Worm (Caenorhabditis elegans): ENCODE results near the gene gba-3.

The gba-3 gene

DNA sequence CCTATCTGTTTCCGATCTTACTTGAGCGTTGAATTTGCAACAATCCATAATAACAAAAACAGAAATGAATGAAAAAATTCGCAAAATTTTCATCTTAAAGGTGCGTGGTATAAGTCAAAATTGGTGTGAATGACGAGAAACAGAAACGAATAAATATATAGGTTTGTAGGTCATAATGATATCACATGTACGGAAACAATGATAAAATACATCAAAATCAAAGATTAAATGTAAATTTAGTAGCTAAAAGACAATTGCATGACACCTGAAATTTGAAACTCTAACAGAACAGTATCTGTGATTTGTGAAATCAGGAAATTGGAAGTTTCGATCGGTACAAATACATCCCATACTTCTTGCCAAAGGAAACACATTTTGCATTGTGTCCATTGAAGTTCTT, 2.1 kb downstream of the gba-3 start, which contains the start of gene F11E6.9:
Gene F11E6.9 (minus strand): TSS at position 101 of the 400 bp plus-strand sequence.
- TF ChIP-seq tra-4 (tag; optimal IDR thresholded peaks at IDR 0.05) (no peak), pes-1 (GFP tag; IDR thresholded peaks at IDR 0.05) (no peak)

DNA sequence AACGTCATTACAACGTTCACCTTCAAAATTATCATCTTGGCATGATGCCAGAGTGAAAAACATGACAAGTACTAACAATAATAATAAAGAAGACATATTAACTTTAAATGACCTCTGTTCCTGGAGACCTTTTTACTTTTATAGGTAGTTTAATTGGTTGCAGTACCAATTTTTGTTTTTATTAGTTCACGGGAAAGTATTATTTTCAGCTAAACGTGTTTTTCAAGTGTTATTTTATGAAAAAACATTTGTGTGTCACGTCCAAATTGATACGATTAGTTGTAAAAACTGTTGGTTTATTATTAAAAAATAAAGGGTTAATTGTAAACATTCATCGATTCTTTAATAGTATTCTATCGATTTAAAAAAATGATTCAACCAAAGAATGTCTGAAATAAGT, 2.6 kb downstream of the gba-3 start, which contains the start of gene grl-24:
Gene grl-24 (minus strand): TSS at position 101 of the 400 bp plus-strand sequence.
- TF ChIP-seq hmbx-1 (tag; optimal IDR thresholded peaks at IDR 0.05) (no peak), B0310.2 (tag; optimal IDR thresholded peaks at IDR 0.05) (no peak), tbx-11 (GFP tag; IDR thresholded peaks at IDR 0.05) (no peak), scrt-1 (GFP tag; IDR thresholded peaks at IDR 0.05) (no peak), ama-1 (optimal IDR thresholded peaks at IDR 0.05) (no peak), pes-1 (GFP tag; IDR thresholded peaks at IDR 0.05) (no peak), ets-7 (tag; optimal IDR thresholded peaks at IDR 0.05) (no peak), hmg-4 (GFP tag; optimal IDR thresholded peaks at IDR 0.05) (no peak), tbx-37 (GFP tag; conservative IDR thresholded peaks at IDR 0.05) (no peak), tra-4 (tag; optimal IDR thresholded peaks at IDR 0.05) (no peak), flt-1 (GFP tag; IDR thresholded peaks at IDR 0.05) (no peak), ceh-36 (tag; optimal IDR thresholded peaks at IDR 0.05) (no peak), sea-1 (GFP tag; conservative IDR thresholded peaks at IDR 0.05) (no peak), hnd-1 (tag; optimal IDR thresholded peaks at IDR 0.05) (no peak), ceh-13 (GFP tag; optimal IDR thresholded peaks at IDR 0.05) (no peak), aly-1 (tag; optimal IDR thresholded peaks at IDR 0.05) (no peak)

DNA sequence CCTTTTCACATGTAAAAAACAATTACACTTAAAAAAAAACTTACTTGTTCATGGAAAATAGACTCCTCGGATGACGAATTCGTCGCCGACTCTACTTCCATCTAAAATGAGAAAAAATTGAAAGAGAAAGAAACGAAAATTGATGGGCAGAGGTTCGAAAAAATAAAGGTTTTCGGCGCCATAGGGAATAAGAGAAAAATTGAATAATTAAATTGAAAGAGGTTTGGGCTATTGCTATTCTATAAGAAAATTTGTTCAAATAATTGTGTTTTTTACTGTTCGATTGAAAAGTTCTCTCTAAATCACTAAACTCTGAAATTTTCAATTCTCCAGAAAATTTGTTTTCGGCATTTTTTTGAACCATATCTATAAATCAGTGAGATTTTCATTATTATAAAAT, 10.1 kb downstream of the gba-3 start, which contains the start of gene rabr-2:
Gene rabr-2 (minus strand): TSS at position 101 of the 400 bp plus-strand sequence.
- TF ChIP-seq ama-1 (optimal IDR thresholded peaks at IDR 0.05): no peak
- TF ChIP-seq B0310.2 (tag; optimal IDR thresholded peaks at IDR 0.05): no peak
- TF ChIP-seq F13C5.2 (tag; optimal IDR thresholded peaks at IDR 0.05): no peak
- TF ChIP-seq tra-4 (tag; optimal IDR thresholded peaks at IDR 0.05): no peak
- TF ChIP-seq aly-1 (tag; optimal IDR thresholded peaks at IDR 0.05): no peak
- no peak for TF ChIP-seq ets-7 (tag; optimal IDR thresholded peaks at IDR 0.05)
- no peak for TF ChIP-seq hmbx-1 (tag; optimal IDR thresholded peaks at IDR 0.05)

DNA sequence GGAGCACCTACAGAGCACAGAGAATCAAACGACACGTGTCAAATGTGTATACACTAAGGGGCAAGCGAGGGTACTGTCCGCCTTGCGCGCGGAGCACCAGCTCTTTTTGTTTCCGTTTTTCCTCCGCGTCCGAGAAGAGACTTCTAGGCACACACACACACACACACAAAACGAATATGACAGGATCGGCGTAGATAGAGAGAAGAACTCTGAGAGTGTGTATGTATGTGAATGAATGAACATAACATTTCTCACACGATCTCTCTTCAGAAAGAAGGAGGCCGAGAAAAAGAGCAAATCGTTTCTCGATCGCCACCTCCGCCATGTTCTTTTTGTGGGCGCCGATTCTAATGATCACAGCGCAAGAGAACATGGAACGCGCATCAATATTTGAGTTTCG, 17.5 kb downstream of the gba-3 start, which contains the start of gene nas-6:
Gene nas-6 (minus strand): TSS at position 101 of the 400 bp plus-strand sequence.
- TF ChIP-seq ceh-13 (GFP tag; optimal IDR thresholded peaks at IDR 0.05) (no peak), tbx-37 (GFP tag; conservative IDR thresholded peaks at IDR 0.05) (no peak), scrt-1 (GFP tag; IDR thresholded peaks at IDR 0.05) (no peak), flt-1 (GFP tag; IDR thresholded peaks at IDR 0.05) (no peak), pes-1 (GFP tag; IDR thresholded peaks at IDR 0.05) (no peak), sea-1 (GFP tag; conservative IDR thresholded peaks at IDR 0.05) (no peak), aly-1 (tag; optimal IDR thresholded peaks at IDR 0.05) (no peak), ama-1 (optimal IDR thresholded peaks at IDR 0.05) (no peak), ets-7 (tag; optimal IDR thresholded peaks at IDR 0.05) (no peak), B0310.2 (tag; optimal IDR thresholded peaks at IDR 0.05) (no peak), ceh-36 (tag; optimal IDR thresholded peaks at IDR 0.05) (no peak)

All from whole organism, early embryonic.